Worm (Caenorhabditis elegans) whole organism, midembryonic: ENCODE measurements around the gene C17F4.2.

Experiments used
- T22C8.4 ChIP-seq: fragments of 200-800 bp; sonication (Bioruptor generic); IDR thresholded peaks from 2 replicates; pipeline ENCODE4 v1.3.6; 2022; ENCODE audit warnings: missing genetic modification characterization, missing compliant biosample characterization
- flt-1 ChIP-seq: fragments of 200-800 bp; sonication (Bioruptor generic); IDR thresholded peaks from 2 replicates; pipeline ENCODE4 v1.3.6; 2022; ENCODE audit warnings: missing genetic modification characterization, missing compliant biosample characterization
- med-1 ChIP-seq: sonication (generic microtip); optimal IDR thresholded peaks from 2 replicates; lab custom pipeline; 2017; ENCODE audit warnings: missing genetic modification characterization, mild to moderate bottlenecking, missing compliant biosample characterization, antibody characterized with exemption, missing genetic modification reagents; ENCODE audit not compliant: insufficient read depth
- tab-1 ChIP-seq: fragments of 200-800 bp; sonication (Bioruptor generic); IDR thresholded peaks from 2 replicates; pipeline ENCODE4 v1.3.6; 2022; ENCODE audit warnings: missing genetic modification characterization, missing compliant biosample characterization
- ztf-29 ChIP-seq: fragments of 200-800 bp; sonication (Bioruptor generic); IDR thresholded peaks from 2 replicates; pipeline ENCODE4 v1.3.6; 2022; ENCODE audit warnings: missing genetic modification reagents, missing genetic modification characterization, missing compliant biosample characterization

DNA sequence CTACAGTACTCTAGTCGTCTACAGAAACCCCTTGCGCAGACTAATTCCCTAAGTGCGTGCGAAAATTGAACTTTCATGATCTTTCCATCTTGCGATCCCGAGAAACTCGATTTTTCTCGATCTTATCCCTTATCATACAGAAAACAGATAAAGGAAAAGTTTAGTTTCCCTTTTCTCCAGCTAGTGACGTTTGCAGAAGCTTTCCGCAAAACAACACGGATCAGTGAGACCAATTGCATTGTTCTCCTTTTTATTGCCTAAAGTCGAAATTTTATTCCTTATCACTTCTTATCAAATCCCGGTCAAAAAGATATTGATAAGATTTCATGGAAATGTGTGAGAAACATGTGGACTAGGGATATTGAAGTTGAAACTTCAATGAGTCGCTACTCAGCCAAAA, 6.6 kb upstream of the C17F4.2 start:
- no peak for TF ChIP-seq tab-1 (GFP tag; lab: Robert Waterston, UW)
- no peak for TF ChIP-seq med-1
- TF ChIP-seq flt-1 (GFP tag; lab: Robert Waterston, UW): no peak
- TF ChIP-seq ztf-29: no peak
- TF ChIP-seq T22C8.4 (GFP tag; lab: Robert Waterston, UW): no peak
